Fruit fly (Drosophila melanogaster) whole organism, embryonic: ENCODE results near the gene Ugt35A1.
A peak's percentile ranks its signal among the peaks of the same experiment; 100 is the strongest.

Source experiments
- Ada2b ChIP-seq: fragments of 200-800 bp; sonication (Bioruptor generic); IDR thresholded peaks from 2 replicates; pipeline ENCODE4 v1.3.6; 2022; ENCODE audit warnings: missing biosample characterization, missing genetic modification characterization
- Awh ChIP-seq: fragments of 200-800 bp; sonication (Bioruptor generic); IDR thresholded peaks from 2 replicates; pipeline ENCODE4, ENCODE4 v1.3.6; 2022; ENCODE audit warnings: missing biosample characterization, missing genetic modification characterization
- CG10654 ChIP-seq: fragments of 200-800 bp; sonication (Bioruptor generic); optimal IDR thresholded peaks from 2 replicates; lab custom pipeline; 2016; ENCODE audit warnings: missing biosample characterization, missing genetic modification characterization
- CG10979 ChIP-seq: fragments of 200-800 bp; sonication (Bioruptor generic); optimal IDR thresholded peaks from 2 replicates; lab custom pipeline; 2018; ENCODE audit warnings: missing biosample characterization, mild to moderate bottlenecking, missing genetic modification characterization, moderate library complexity
- CG16813 ChIP-seq: fragments of 200-800 bp; sonication (Bioruptor generic); IDR thresholded peaks from 3 replicates; pipeline ENCODE4 v1.3.6; 2022; ENCODE audit warnings: missing biosample characterization, missing genetic modification characterization; ENCODE audit not compliant: partially characterized antibody
- CG17328 ChIP-seq: fragments of 200-800 bp; sonication (Bioruptor generic); IDR thresholded peaks from 2 replicates; pipeline ENCODE4 v1.3.6; 2022; ENCODE audit warnings: missing biosample characterization, missing genetic modification characterization
- CG18619 ChIP-seq: fragments of 200-800 bp; sonication (Bioruptor generic); optimal IDR thresholded peaks from 3 replicates; lab custom pipeline; 2017; ENCODE audit warnings: missing biosample characterization, mild to moderate bottlenecking, missing genetic modification characterization
- CG2120 ChIP-seq: fragments of 200-800 bp; sonication (Bioruptor generic); optimal IDR thresholded peaks from 3 replicates; lab custom pipeline; 2016; ENCODE audit warnings: missing biosample characterization, missing genetic modification characterization
- CG31365 ChIP-seq: fragments of 200-800 bp; sonication (Bioruptor generic); optimal IDR thresholded peaks from 2 replicates; lab custom pipeline; 2018; ENCODE audit warnings: missing biosample characterization, mild to moderate bottlenecking, missing genetic modification characterization
- CG3281 ChIP-seq: fragments of 200-800 bp; sonication (Bioruptor generic); optimal IDR thresholded peaks from 3 replicates; lab custom pipeline; 2017; ENCODE audit warnings: missing biosample characterization, mild to moderate bottlenecking, missing genetic modification characterization
- CG4328 ChIP-seq: fragments of 200-800 bp; sonication (Bioruptor generic); optimal IDR thresholded peaks from 3 replicates; lab custom pipeline; 2017; ENCODE audit warnings: missing biosample characterization, missing genetic modification reagents, missing genetic modification characterization
- CG4707 ChIP-seq: fragments of 200-800 bp; sonication (Bioruptor generic); optimal IDR thresholded peaks from 2 replicates; lab custom pipeline; 2018; ENCODE audit warnings: missing biosample characterization, mild to moderate bottlenecking, missing genetic modification characterization, moderate library complexity
- CG7271 ChIP-seq: fragments of 200-800 bp; sonication (Bioruptor generic); optimal IDR thresholded peaks from 2 replicates; lab custom pipeline; 2018; ENCODE audit warnings: missing biosample characterization, mild to moderate bottlenecking, missing genetic modification characterization, moderate library complexity
- CG7745 ChIP-seq: fragments of 200-800 bp; sonication (Bioruptor generic); optimal IDR thresholded peaks from 2 replicates; lab custom pipeline; 2018; ENCODE audit warnings: missing biosample characterization, mild to moderate bottlenecking, missing genetic modification characterization, moderate library complexity
- CG8089 ChIP-seq: fragments of 200-800 bp; sonication (Bioruptor generic); optimal IDR thresholded peaks from 3 replicates; lab custom pipeline; 2016; ENCODE audit warnings: missing biosample characterization, missing genetic modification characterization
- Camta ChIP-seq: fragments of 200-800 bp; sonication (Bioruptor generic); optimal IDR thresholded peaks from 2 replicates; lab custom pipeline; 2016; ENCODE audit warnings: missing biosample characterization, missing genetic modification characterization
- Dip3 ChIP-seq: fragments of 200-800 bp; sonication (Bioruptor generic); optimal IDR thresholded peaks from 3 replicates; lab custom pipeline; 2016; ENCODE audit warnings: missing biosample characterization, missing genetic modification characterization
- Dp ChIP-seq: fragments of 200-800 bp; sonication (Bioruptor generic); optimal IDR thresholded peaks from 2 replicates; lab custom pipeline; 2018; ENCODE audit warnings: missing biosample characterization, mild to moderate bottlenecking, missing genetic modification characterization, moderate library complexity
- Hmx ChIP-seq: fragments of 200-800 bp; sonication (Bioruptor generic); optimal IDR thresholded peaks from 2 replicates; lab custom pipeline; 2016; ENCODE audit warnings: missing biosample characterization, missing genetic modification characterization
- Lim3 ChIP-seq: fragments of 200-800 bp; sonication (Bioruptor generic); IDR thresholded peaks from 2 replicates; pipeline ENCODE4 v1.3.6; 2022; ENCODE audit warnings: missing biosample characterization, missing genetic modification characterization
- NC2β ChIP-seq: fragments of 200-800 bp; sonication (Bioruptor generic); optimal IDR thresholded peaks from 2 replicates; lab custom pipeline; 2016; ENCODE audit warnings: missing biosample characterization, missing genetic modification characterization
- Stat92E ChIP-seq, 3 experiments: fragments of >200 bp in 2 of 3; fragments of 200-800 bp in 1 of 3; sonication (Bioruptor generic) in 1 of 3; optimal IDR thresholded peaks; 2 replicates each; lab custom pipeline; 2017 to 2019; ENCODE audit warnings: missing biosample characterization in 3 of 3, missing genetic modification characterization in 3 of 3, mild to moderate bottlenecking in 1 of 3, moderate library complexity in 1 of 3
- Xrp1 ChIP-seq: fragments of 200-800 bp; sonication (Bioruptor generic); IDR thresholded peaks from 2 replicates; pipeline ENCODE4 v1.3.6; 2022; ENCODE audit warnings: missing biosample characterization, missing genetic modification characterization
- al ChIP-seq: fragments of 200-800 bp; sonication (Bioruptor generic); IDR thresholded peaks from 2 replicates; pipeline ENCODE4 v1.3.6; 2022; ENCODE audit warnings: missing biosample characterization, missing genetic modification characterization
- aop ChIP-seq: fragments of 200-800 bp; sonication (Bioruptor generic); IDR thresholded peaks from 2 replicates; pipeline ENCODE4 v1.3.6; 2022; ENCODE audit warnings: missing biosample characterization, missing genetic modification characterization
- bigmax ChIP-seq: fragments of 200-800 bp; sonication (Bioruptor generic); optimal IDR thresholded peaks from 2 replicates; lab custom pipeline; 2018; ENCODE audit warnings: missing biosample characterization, mild to moderate bottlenecking, missing genetic modification characterization
- caup ChIP-seq: fragments of 200-800 bp; sonication (Bioruptor generic); optimal IDR thresholded peaks from 3 replicates; lab custom pipeline; 2017; ENCODE audit warnings: missing biosample characterization, mild to moderate bottlenecking, missing genetic modification characterization, moderate library complexity; ENCODE audit not compliant: severe bottlenecking
- chm ChIP-seq: fragments of 200-800 bp; sonication (Bioruptor generic); IDR thresholded peaks from 2 replicates; pipeline ENCODE4 v1.3.6; 2022; ENCODE audit warnings: missing biosample characterization, missing genetic modification characterization
- ci ChIP-seq: fragments of 200-800 bp; sonication (Bioruptor generic); IDR thresholded peaks from 3 replicates; pipeline ENCODE4 v1.3.6; 2022; ENCODE audit warnings: missing biosample characterization, missing genetic modification characterization
- crol ChIP-seq: fragments of 200-800 bp; sonication (Bioruptor generic); IDR thresholded peaks from 2 replicates; pipeline ENCODE4 v1.3.6; 2022; ENCODE audit warnings: missing biosample characterization, missing genetic modification characterization
- dysf ChIP-seq: fragments of 200-800 bp; sonication (Bioruptor generic); IDR thresholded peaks from 3 replicates; pipeline ENCODE4 v1.3.6; 2022; ENCODE audit warnings: missing biosample characterization, missing genetic modification characterization
- en ChIP-seq: fragments of 200-800 bp; sonication (Bioruptor generic); optimal IDR thresholded peaks from 2 replicates; lab custom pipeline; 2016; ENCODE audit warnings: missing biosample characterization, missing genetic modification characterization
- ewg ChIP-seq: fragments of 200-800 bp; sonication (Bioruptor generic); optimal IDR thresholded peaks from 3 replicates; lab custom pipeline; 2017; ENCODE audit warnings: mild to moderate bottlenecking, missing biosample characterization, missing genetic modification reagents, missing genetic modification characterization
- fd3F ChIP-seq: fragments of 200-800 bp; sonication (Bioruptor generic); optimal IDR thresholded peaks from 2 replicates; lab custom pipeline; 2018; ENCODE audit warnings: missing biosample characterization, mild to moderate bottlenecking, missing genetic modification characterization, moderate library complexity
- gcm ChIP-seq: fragments of 200-800 bp; sonication (Bioruptor generic); optimal IDR thresholded peaks from 2 replicates; lab custom pipeline; 2019; ENCODE audit warnings: missing biosample characterization, mild to moderate bottlenecking, missing genetic modification characterization, moderate library complexity
- hbn ChIP-seq: fragments of 200-800 bp; sonication (Bioruptor generic); IDR thresholded peaks from 2 replicates; pipeline ENCODE4 v1.3.6; 2022; ENCODE audit warnings: missing biosample characterization, missing genetic modification characterization; ENCODE audit not compliant: partially characterized antibody
- hkb ChIP-seq, 2 experiments: fragments of 200-800 bp in 1 of 2; fragments of >200 bp in 1 of 2; sonication (Bioruptor generic) in 1 of 2; IDR thresholded peaks in 1 of 2; optimal IDR thresholded peaks in 1 of 2; 2 replicates each; pipeline versions ENCODE4 v1.3.6 to Lab custom; 2017 to 2022; ENCODE audit warnings: missing biosample characterization in 1 of 2, missing genetic modification characterization in 1 of 2
- inv ChIP-seq: fragments of 200-800 bp; sonication (Bioruptor generic); IDR thresholded peaks from 2 replicates; pipeline ENCODE4 v1.3.6; 2022; ENCODE audit warnings: missing biosample characterization, missing genetic modification characterization; ENCODE audit not compliant: partially characterized antibody
- jigr1 ChIP-seq: fragments of 200-800 bp; sonication (Bioruptor generic); IDR thresholded peaks from 3 replicates; pipeline ENCODE4 v1.3.6; 2022; ENCODE audit warnings: missing biosample characterization, missing genetic modification characterization
- lab ChIP-seq: fragments of 200-800 bp; sonication (Bioruptor generic); optimal IDR thresholded peaks from 3 replicates; lab custom pipeline; 2017; ENCODE audit warnings: missing biosample characterization, missing genetic modification characterization, mild to moderate bottlenecking, moderate library complexity, missing genetic modification reagents
- lbe ChIP-seq: fragments of 200-800 bp; sonication (Bioruptor generic); optimal IDR thresholded peaks from 2 replicates; lab custom pipeline; 2016; ENCODE audit warnings: missing biosample characterization, mild to moderate bottlenecking, missing genetic modification characterization
- pb ChIP-seq: fragments of 200-800 bp; sonication (Bioruptor generic); optimal IDR thresholded peaks from 3 replicates; lab custom pipeline; 2016; ENCODE audit warnings: missing biosample characterization, missing genetic modification characterization
- prd ChIP-seq, 3 experiments: fragments of >200 bp in 2 of 3; fragments of 200-800 bp in 1 of 3; sonication (Bioruptor generic) in 1 of 3; optimal IDR thresholded peaks in 2 of 3; IDR thresholded peaks in 1 of 3; 2 replicates in 2 of 3; 3 replicates in 1 of 3; pipeline versions ENCODE4 v1.3.6 to Lab custom; 2017 to 2022; ENCODE audit warnings: missing biosample characterization in 1 of 3, missing genetic modification characterization in 1 of 3
- run ChIP-seq: fragments of 200-800 bp; sonication (Bioruptor generic); optimal IDR thresholded peaks from 3 replicates; lab custom pipeline; 2018; ENCODE audit warnings: missing biosample characterization, mild to moderate bottlenecking, missing genetic modification characterization
- seq ChIP-seq: fragments of 200-800 bp; sonication (Bioruptor generic); IDR thresholded peaks from 2 replicates; pipeline ENCODE4 v1.3.6; 2022; ENCODE audit warnings: missing biosample characterization, missing genetic modification characterization
- sisA ChIP-seq: fragments of 200-800 bp; sonication (Bioruptor generic); IDR thresholded peaks from 2 replicates; pipeline ENCODE4 v1.3.6; 2022; ENCODE audit warnings: missing biosample characterization, missing genetic modification characterization
- sna ChIP-seq: fragments of 200-800 bp; sonication (Bioruptor generic); IDR thresholded peaks from 2 replicates; pipeline ENCODE4 v1.3.6; 2022; ENCODE audit warnings: missing biosample characterization, missing genetic modification characterization; ENCODE audit not compliant: partially characterized antibody
- tll ChIP-seq, 2 experiments: fragments of 200-800 bp in 1 of 2; fragments of >200 bp in 1 of 2; sonication (Bioruptor generic) in 1 of 2; optimal IDR thresholded peaks; 2 replicates each; lab custom pipeline; 2017 to 2019; ENCODE audit warnings: missing biosample characterization in 2 of 2, missing genetic modification characterization in 2 of 2, mild to moderate bottlenecking in 1 of 2, moderate library complexity in 1 of 2
- zen ChIP-seq: fragments of 200-800 bp; sonication (Bioruptor generic); optimal IDR thresholded peaks from 3 replicates; lab custom pipeline; 2018; ENCODE audit warnings: missing biosample characterization, mild to moderate bottlenecking, missing genetic modification characterization, moderate library complexity

Ugt35A1 gene

dm6 chr3R:11200885-11201421 lies 28.5 kb upstream of the Ugt35A1 start (continued):
- TF ChIP-seq hkb (optimal IDR thresholded peaks at IDR 0.05; lab: Kevin White, UChicago) (no peak), hkb (GFP tag; IDR thresholded peaks at IDR 0.05; lab: Robert Waterston, UW) (peak; percentile 60; the same call in 1 of the 2 replicates), hbn (GFP tag; lab: Robert Waterston, UW) (no peak), Xrp1 (no peak), CG4328 (GFP tag; lab: Kevin White, UChicago) (no peak), CG8089 (GFP tag; lab: Kevin White, UChicago) (no peak), tll (GFP tag; optimal IDR thresholded peaks at IDR 0.05; lab: Kevin White, UChicago) (no peak), zen (tag; lab: Kevin White, UChicago) (no peak), aop (GFP tag; lab: Robert Waterston, UW) (no peak), Lim3 (GFP tag; lab: Robert Waterston, UW) (no peak), seq (peak; percentile 48; the same call in 1 of the 2 replicates), CG10654 (GFP tag; lab: Kevin White, UChicago) (peak; percentile 46), Awh (GFP tag; lab: Robert Waterston, UW) (no peak), caup (GFP tag; lab: Kevin White, UChicago) (peak; percentile 43), lab (GFP tag; lab: Kevin White, UChicago) (peak; percentile 81), al (GFP tag; lab: Robert Waterston, UW) (peak; percentile 64; the same call in 1 of the 2 replicates), ci (GFP tag; lab: Robert Waterston, UW) (no peak), CG17328 (GFP tag; lab: Robert Waterston, UW) (peak; percentile 39; the same call in 1 of the 2 replicates), Stat92E (GFP tag; optimal IDR thresholded peaks at IDR 0.05; lab: Kevin White, UChicago) (no peak), CG18619 (GFP tag; lab: Kevin White, UChicago) (peak; percentile 56), fd3F (GFP tag; lab: Kevin White, UChicago) (peak; percentile 15), Hmx (GFP tag; lab: Kevin White, UChicago) (no peak), crol (no peak), CG2120 (GFP tag; lab: Kevin White, UChicago) (peak; percentile 81), inv (GFP tag; lab: Robert Waterston, UW) (no peak), CG4707 (GFP tag; lab: Kevin White, UChicago) (no peak), NC2β (GFP tag; lab: Kevin White, UChicago) (no peak), lbe (GFP tag; lab: Kevin White, UChicago) (peak; percentile 81), ewg (no peak), CG3281 (GFP tag; lab: Kevin White, UChicago) (peak; percentile 63), gcm (GFP tag; lab: Kevin White, UChicago) (no peak), CG7745 (tag; lab: Kevin White, UChicago) (no peak), jigr1 (GFP tag; lab: Robert Waterston, UW) (no peak), pb (GFP tag; lab: Kevin White, UChicago) (no peak), Ada2b (GFP tag; lab: Robert Waterston, UW) (peak; percentile 57), prd (optimal IDR thresholded peaks at IDR 0.05; lab: Kevin White, UChicago) (no peak), prd (GFP tag; IDR thresholded peaks at IDR 0.05; lab: Robert Waterston, UW) (peak; percentile 67), CG31365 (tag; lab: Kevin White, UChicago) (no peak), bigmax (no peak), CG7271 (tag; lab: Kevin White, UChicago) (no peak), Dip3 (GFP tag; lab: Kevin White, UChicago) (peak; percentile 39), sna (GFP tag; lab: Robert Waterston, UW) (no peak), run (tag; lab: Kevin White, UChicago) (no peak), CG16813 (GFP tag; lab: Robert Waterston, UW) (no peak), dysf (GFP tag; lab: Robert Waterston, UW) (peak; percentile 73), Camta (GFP tag; lab: Kevin White, UChicago) (no peak), chm (GFP tag; lab: Robert Waterston, UW) (no peak), CG10979 (peak; percentile 18), en (GFP tag; lab: Kevin White, UChicago) (no peak), sisA (GFP tag; lab: Robert Waterston, UW) (peak; percentile 55), Dp (GFP tag; lab: Kevin White, UChicago) (no peak)
